Fruit fly (Drosophila melanogaster): ENCODE results near the gene CG44325.

Gene CG44325

dm6 chrX:9046986-9047385, 31.3 kb downstream of the CG44325 start (continued):
- no peak for TF ChIP-seq Kr (GFP tag; optimal IDR thresholded peaks at IDR 0.05)
- no peak for TF ChIP-seq CG17612 (GFP tag; IDR thresholded peaks at IDR 0.05)
- TF ChIP-seq CG15011 (GFP tag; optimal IDR thresholded peaks at IDR 0.05), result no peak
- no peak for TF ChIP-seq kay (GFP tag; optimal IDR thresholded peaks at IDR 0.05)
- TF ChIP-seq CG7839 (tag; optimal IDR thresholded peaks at IDR 0.05), result peak; percentile 45
- TF ChIP-seq Sox102F (GFP tag; optimal IDR thresholded peaks at IDR 0.05), result peak; percentile 40
- TF ChIP-seq ase (GFP tag; IDR thresholded peaks at IDR 0.05), result 0 out of 3 replicates have a peak, but pooled peaks have one; percentile 35
- TF ChIP-seq Max (GFP tag; optimal IDR thresholded peaks at IDR 0.05), result no peak
- TF ChIP-seq Pdp1 (GFP tag; optimal IDR thresholded peaks at IDR 0.05), result peak in 1 of 2 experiments; percentile 20
- TF ChIP-seq Optix (GFP tag; IDR thresholded peaks at IDR 0.05), result peak; percentile 44; the same call in 1 of the 3 replicates
- no peak for TF ChIP-seq Fer3 (tag; optimal IDR thresholded peaks at IDR 0.05)
- TF ChIP-seq tap (tag; optimal IDR thresholded peaks at IDR 0.05), result no peak
- TF ChIP-seq CG7745 (tag; optimal IDR thresholded peaks at IDR 0.05), result no peak
- TF ChIP-seq Usf (GFP tag; optimal IDR thresholded peaks at IDR 0.05), result no peak
- peak; percentile 28 for TF ChIP-seq phol (tag; optimal IDR thresholded peaks at IDR 0.05)
- no peak for TF ChIP-seq CG30020 (tag; optimal IDR thresholded peaks at IDR 0.05)
- TF ChIP-seq bcd (GFP tag; optimal IDR thresholded peaks at IDR 0.05), result no peak
- TF ChIP-seq CG1233 (GFP tag; optimal IDR thresholded peaks at IDR 0.05), result no peak
- TF ChIP-seq insv (GFP tag; optimal IDR thresholded peaks at IDR 0.05), result no peak
- no peak for TF ChIP-seq stwl (tag; optimal IDR thresholded peaks at IDR 0.05)
- TF ChIP-seq HHEX (GFP tag; optimal IDR thresholded peaks at IDR 0.05), result peak; percentile 26
- no peak for TF ChIP-seq Dip2 (GFP tag; IDR thresholded peaks at IDR 0.05)
- TF ChIP-seq grau (tag; optimal IDR thresholded peaks at IDR 0.05), result peak; percentile 81
- TF ChIP-seq Adf1 (GFP tag; IDR thresholded peaks at IDR 0.05), result no peak
- no peak for TF ChIP-seq ab (GFP tag; optimal IDR thresholded peaks at IDR 0.05)
- peak; percentile 48 for TF ChIP-seq CG1603 (tag; optimal IDR thresholded peaks at IDR 0.05)
- TF ChIP-seq Rx (GFP tag; IDR thresholded peaks at IDR 0.05), result peak; percentile 40; the same call in 1 of the 2 replicates
- peak; percentile 31 for TF ChIP-seq Antp (GFP tag; optimal IDR thresholded peaks at IDR 0.05)
- TF ChIP-seq Six4 (GFP tag; optimal IDR thresholded peaks at IDR 0.05), result no peak
- no peak for TF ChIP-seq CG14050 (GFP tag; IDR thresholded peaks at IDR 0.05)
- no peak for TF ChIP-seq CG12659 (GFP tag; optimal IDR thresholded peaks at IDR 0.05)
- TF ChIP-seq Dfd (GFP tag; optimal IDR thresholded peaks at IDR 0.05), result no peak
- TF ChIP-seq CG18764 (GFP tag; optimal IDR thresholded peaks at IDR 0.05), result no peak
- TF ChIP-seq pzg (GFP tag; optimal IDR thresholded peaks at IDR 0.05), result no peak
- TF ChIP-seq dmrt99B (tag; optimal IDR thresholded peaks at IDR 0.05), result peak; percentile 45
- TF ChIP-seq CG9817 (tag; optimal IDR thresholded peaks at IDR 0.05), result peak; percentile 19
- 0 out of 2 replicates have a peak, but pooled peaks have one; percentile 30 for TF ChIP-seq CG17328 (GFP tag; IDR thresholded peaks at IDR 0.05)
- no peak for TF ChIP-seq crc (GFP tag; optimal IDR thresholded peaks at IDR 0.05)
- no peak for TF ChIP-seq CG16779 (GFP tag; IDR thresholded peaks at IDR 0.05)
- TF ChIP-seq CG14441 (GFP tag; IDR thresholded peaks at IDR 0.05), result peak; percentile 52
- no peak for TF ChIP-seq CkIIα-i1 (GFP tag; IDR thresholded peaks at IDR 0.05)
- TF ChIP-seq D19B (GFP tag; optimal IDR thresholded peaks at IDR 0.05), result no peak
- no peak for TF ChIP-seq zfh2 (GFP tag; optimal IDR thresholded peaks at IDR 0.05)
- TF ChIP-seq fd64A (GFP tag; optimal IDR thresholded peaks at IDR 0.05), result no peak
- TF ChIP-seq CG8290 (GFP tag; optimal IDR thresholded peaks at IDR 0.05), result no peak
- peak in 1 of 2 experiments; percentile 31 for TF ChIP-seq CG8290 (tag; optimal IDR thresholded peaks at IDR 0.05)
- TF ChIP-seq Eip74EF (GFP tag; optimal IDR thresholded peaks at IDR 0.05), result no peak
- TF ChIP-seq Lhr (GFP tag; optimal IDR thresholded peaks at IDR 0.05), result no peak
- TF ChIP-seq CG4617 (GFP tag; optimal IDR thresholded peaks at IDR 0.05; ENCODE audit: borderline replicate concordance), result no peak
- no peak for TF ChIP-seq scrt (GFP tag; optimal IDR thresholded peaks at IDR 0.05)
- TF ChIP-seq HLH4C (GFP tag; IDR thresholded peaks at IDR 0.05; ENCODE audit: partially characterized antibody), result no peak

Data from whole organism, embryonic.